Worm (Caenorhabditis elegans) whole organism, dauer: Measurements from ENCODE around the gene cTel54X.2.

Source experiments
- unc-62 ChIP-seq: sonication (generic microtip); optimal IDR thresholded peaks from 2 replicates; lab custom pipeline; 2017; ENCODE audit warnings: missing biosample characterization, missing genetic modification reagents, missing genetic modification characterization

The cTel54X.2 gene

DNA sequence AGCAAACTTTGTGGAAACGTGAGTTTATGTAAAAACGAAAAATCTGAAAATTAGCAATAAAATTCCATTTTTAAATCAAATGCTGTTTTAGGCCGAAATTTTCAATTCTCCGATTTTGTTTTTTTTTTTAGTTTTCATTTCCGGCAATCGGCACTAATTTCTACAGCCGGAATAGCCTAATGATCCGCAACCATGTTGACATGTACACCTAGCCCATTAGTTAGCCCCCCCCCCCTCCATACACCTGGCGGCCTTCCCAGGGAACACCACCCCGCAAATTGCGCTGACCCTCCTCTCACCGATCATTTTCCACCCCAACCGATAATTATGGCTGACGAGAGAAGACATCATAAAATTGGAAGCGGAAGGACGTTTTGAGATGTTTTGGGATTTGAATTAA, 36.4 kb downstream of the cTel54X.2 start:
- TF ChIP-seq unc-62: no peak

DNA sequence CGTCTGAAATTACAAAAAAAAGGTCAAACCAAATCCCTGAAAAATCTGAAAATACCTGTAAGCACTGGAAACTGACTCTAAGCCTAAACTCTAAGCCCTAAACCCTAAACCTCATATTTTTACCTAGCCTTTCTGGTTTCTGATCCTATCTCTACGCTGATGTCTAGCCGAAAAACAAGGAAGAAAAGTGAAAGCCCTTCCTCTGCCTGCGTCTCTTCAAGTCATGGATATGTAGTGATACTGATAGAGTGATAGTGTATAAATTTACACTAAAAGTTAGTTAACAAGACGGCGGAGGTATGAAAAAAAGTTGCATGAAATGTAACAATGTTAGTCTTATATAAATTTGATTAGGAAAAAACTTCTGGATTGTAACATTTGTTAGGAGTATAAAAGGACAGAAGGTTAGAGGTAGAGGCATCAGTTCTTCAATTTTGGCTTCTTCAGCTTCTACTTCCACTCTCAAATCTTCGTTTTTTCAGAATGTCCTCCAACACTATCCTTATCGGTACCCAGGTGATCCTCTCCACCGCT, 37.6 kb downstream of the cTel54X.2 start, which contains the start of gene col-88:
Gene col-88 (plus strand): TSS at position 484 of the 534 bp plus-strand sequence.
- no peak for TF ChIP-seq unc-62

DNA sequence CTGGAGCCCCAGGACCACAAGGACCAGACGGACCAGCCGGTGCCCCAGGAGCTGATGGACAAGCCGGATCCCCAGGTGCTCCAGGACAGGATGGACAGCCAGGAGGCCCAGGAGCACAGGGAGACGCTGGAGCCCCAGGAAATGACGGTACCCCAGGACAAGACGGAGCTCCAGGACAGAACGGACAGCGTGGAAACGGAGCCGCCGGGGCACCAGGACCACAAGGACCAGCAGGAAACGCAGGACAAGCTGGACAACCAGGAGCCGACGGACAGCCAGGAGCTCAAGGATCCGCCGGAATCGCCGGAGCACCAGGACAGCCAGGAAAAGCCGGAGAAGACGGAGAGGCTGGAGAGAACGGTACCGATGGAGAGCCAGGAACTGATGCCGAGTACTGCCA, 38.4 kb downstream of the cTel54X.2 start:
- TF ChIP-seq unc-62: no peak

DNA sequence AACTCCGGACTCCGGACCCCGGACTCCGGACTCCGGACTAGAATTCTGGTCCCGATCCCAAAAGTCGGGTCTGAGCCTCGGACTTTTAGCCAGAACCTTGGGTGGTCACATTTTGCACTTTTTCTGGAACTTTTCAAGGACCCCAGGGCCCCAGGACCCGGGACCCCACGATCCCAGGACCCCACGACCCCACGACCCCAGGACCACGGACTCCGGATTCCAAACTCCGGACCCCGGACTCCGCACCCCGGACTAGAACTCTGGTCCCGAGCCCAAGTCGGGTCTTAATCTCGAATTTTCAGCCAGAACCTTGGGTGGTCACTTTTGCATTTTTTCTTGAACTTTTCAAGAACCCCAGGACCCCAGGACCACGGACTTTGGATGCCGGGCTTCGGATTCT, 39.6 kb downstream of the cTel54X.2 start:
- no peak for TF ChIP-seq unc-62

DNA sequence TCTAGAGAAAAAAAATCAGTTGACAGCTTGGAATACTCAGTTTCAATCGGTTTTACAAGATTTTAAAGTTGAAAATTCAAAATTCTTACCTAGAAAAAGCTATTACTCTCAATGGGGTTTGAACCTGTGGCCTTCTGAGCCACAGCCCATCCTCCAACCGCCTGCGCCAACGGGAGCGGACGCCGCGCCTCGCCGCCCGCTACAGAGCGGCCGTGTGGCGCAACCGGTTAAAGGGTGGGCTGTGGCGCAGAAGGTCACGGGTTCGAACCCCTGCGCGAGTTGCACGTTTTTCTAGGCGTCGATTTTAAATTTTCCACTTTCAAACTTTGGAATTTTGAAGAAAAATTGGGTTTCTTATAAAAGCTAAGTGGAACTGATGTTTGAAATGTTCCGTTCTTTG, 45.3 kb downstream of the cTel54X.2 start:
- no peak for TF ChIP-seq unc-62

DNA sequence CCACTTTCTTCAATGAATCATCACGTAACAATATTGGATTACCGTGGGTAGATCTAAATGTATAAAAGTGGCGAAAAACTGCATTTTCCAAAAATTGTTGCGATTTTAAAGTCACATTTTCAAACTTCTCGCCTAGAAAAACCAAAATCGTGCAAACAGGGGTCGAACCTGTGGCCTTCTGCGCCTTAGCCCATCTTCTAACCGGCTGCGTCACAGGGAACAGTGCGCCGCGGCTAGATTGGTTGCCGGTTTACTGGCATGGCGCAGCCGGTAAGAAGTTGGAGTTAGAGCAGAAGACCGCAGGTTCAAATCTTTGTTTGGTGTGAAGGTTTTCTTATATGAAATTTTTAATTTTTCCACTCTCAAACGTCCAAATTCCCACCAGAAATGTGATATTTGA, 46.0 kb downstream of the cTel54X.2 start:
- TF ChIP-seq unc-62: no peak

DNA sequence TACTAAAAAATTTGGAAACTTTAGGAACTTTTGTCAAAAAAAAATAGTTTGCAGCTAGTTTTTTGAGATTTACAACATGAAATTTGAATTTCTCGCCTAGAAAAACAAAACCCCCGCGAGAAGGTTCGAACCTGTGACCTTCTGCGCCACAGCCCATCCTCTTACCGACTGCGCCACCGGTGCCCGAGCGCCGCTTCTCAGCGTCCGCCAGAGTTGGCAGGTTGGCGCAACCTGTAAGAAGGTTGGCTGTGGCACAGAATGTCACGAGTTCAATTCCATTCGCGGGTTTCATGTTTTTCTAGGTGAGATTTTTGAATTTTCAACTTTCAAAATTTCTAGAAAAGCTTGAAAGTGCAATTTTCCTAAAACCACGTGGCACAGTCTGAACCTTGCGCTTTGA, 47.3 kb downstream of the cTel54X.2 start:
- no peak for TF ChIP-seq unc-62

DNA sequence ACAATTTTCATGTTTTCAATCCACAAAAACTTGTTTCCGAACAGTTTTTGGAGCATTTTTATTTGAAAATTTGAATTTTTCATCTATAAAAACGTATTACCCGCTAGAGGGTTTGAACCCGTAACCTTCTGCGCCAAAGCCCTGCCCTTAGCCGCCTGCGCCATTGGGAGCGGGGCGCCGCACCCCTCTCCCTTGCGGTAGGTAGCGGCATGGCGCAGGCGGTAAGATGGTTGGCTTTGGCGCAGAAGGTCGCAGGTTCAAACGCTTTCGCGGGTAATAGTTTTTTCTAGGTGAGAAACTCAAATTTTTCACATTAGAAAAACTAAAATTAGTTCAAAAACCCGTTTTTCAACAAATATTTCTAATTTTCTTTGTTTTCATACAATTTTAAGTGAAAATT, 48.5 kb downstream of the cTel54X.2 start:
- TF ChIP-seq unc-62: no peak
